Fruit fly (Drosophila melanogaster) whole organism, embryonic: ENCODE results near the gene CG2182.

Experiments used
- B-H1 ChIP-seq: fragments of 200-800 bp; sonication (Bioruptor generic); IDR thresholded peaks from 3 replicates; pipeline ENCODE4 v1.3.6; 2022; ENCODE audit warnings: missing biosample characterization, missing genetic modification characterization
- CG10321 ChIP-seq: fragments of 200-800 bp; sonication (Bioruptor generic); IDR thresholded peaks from 2 replicates; pipeline ENCODE4 v1.3.6; 2022; ENCODE audit warnings: missing biosample characterization, missing genetic modification characterization
- CG10959 ChIP-seq: fragments of 200-800 bp; sonication (Bioruptor generic); IDR thresholded peaks from 2 replicates; pipeline ENCODE4 v1.3.6; 2022; ENCODE audit warnings: missing biosample characterization, missing genetic modification characterization
- CG10979 ChIP-seq: fragments of 200-800 bp; sonication (Bioruptor generic); optimal IDR thresholded peaks from 2 replicates; lab custom pipeline; 2018; ENCODE audit warnings: missing biosample characterization, mild to moderate bottlenecking, missing genetic modification characterization, moderate library complexity
- CG12299 ChIP-seq: fragments of 200-800 bp; sonication (Bioruptor generic); optimal IDR thresholded peaks from 2 replicates; lab custom pipeline; 2018; ENCODE audit warnings: missing biosample characterization, mild to moderate bottlenecking, missing genetic modification characterization
- CG13424 ChIP-seq: fragments of 200-800 bp; sonication (Bioruptor generic); optimal IDR thresholded peaks from 2 replicates; lab custom pipeline; 2019; ENCODE audit warnings: missing biosample characterization, mild to moderate bottlenecking, missing genetic modification characterization, moderate library complexity
- CG13624 ChIP-seq: fragments of 200-800 bp; sonication (Bioruptor generic); optimal IDR thresholded peaks from 2 replicates; lab custom pipeline; 2016; ENCODE audit warnings: missing biosample characterization, missing genetic modification characterization
- CG15073 ChIP-seq: fragments of 200-800 bp; sonication (Bioruptor generic); optimal IDR thresholded peaks from 2 replicates; lab custom pipeline; 2016; ENCODE audit warnings: missing biosample characterization, missing genetic modification characterization
- CG15479 ChIP-seq: fragments of 200-800 bp; sonication (Bioruptor generic); optimal IDR thresholded peaks from 3 replicates; lab custom pipeline; 2019; ENCODE audit warnings: missing biosample characterization, mild to moderate bottlenecking, missing genetic modification characterization, moderate library complexity
- CG2202 ChIP-seq: fragments of 200-800 bp; sonication (Bioruptor generic); optimal IDR thresholded peaks from 2 replicates; lab custom pipeline; 2018; ENCODE audit warnings: missing biosample characterization, mild to moderate bottlenecking, missing genetic modification characterization
- CG30403 ChIP-seq: fragments of 200-800 bp; sonication (Bioruptor generic); optimal IDR thresholded peaks from 3 replicates; lab custom pipeline; 2016; ENCODE audit warnings: missing biosample characterization, missing genetic modification characterization
- CG31365 ChIP-seq: fragments of 200-800 bp; sonication (Bioruptor generic); optimal IDR thresholded peaks from 2 replicates; lab custom pipeline; 2018; ENCODE audit warnings: missing biosample characterization, mild to moderate bottlenecking, missing genetic modification characterization
- CG3163 ChIP-seq: fragments of 200-800 bp; sonication (Bioruptor generic); optimal IDR thresholded peaks from 3 replicates; lab custom pipeline; 2016; ENCODE audit warnings: missing biosample characterization, missing genetic modification characterization
- CG32772 ChIP-seq: fragments of 200-800 bp; sonication (Bioruptor generic); IDR thresholded peaks from 2 replicates; pipeline ENCODE4 v1.3.6; 2022; ENCODE audit warnings: missing biosample characterization, missing genetic modification characterization
- CG3407 ChIP-seq: fragments of 200-800 bp; sonication (Bioruptor generic); optimal IDR thresholded peaks from 2 replicates; lab custom pipeline; 2018; ENCODE audit warnings: missing biosample characterization, mild to moderate bottlenecking, missing genetic modification characterization
- CG3726 ChIP-seq: fragments of 200-800 bp; sonication (Bioruptor generic); IDR thresholded peaks from 3 replicates; pipeline ENCODE4, ENCODE4 v1.3.6; 2022; ENCODE audit warnings: missing biosample characterization, missing genetic modification characterization
- CG4854 ChIP-seq: fragments of 200-800 bp; sonication (Bioruptor generic); optimal IDR thresholded peaks from 2 replicates; lab custom pipeline; 2016; ENCODE audit warnings: missing biosample characterization, missing genetic modification characterization, inconsistent platforms
- CG6813 ChIP-seq: fragments of 200-800 bp; sonication (Bioruptor generic); optimal IDR thresholded peaks from 2 replicates; lab custom pipeline; 2017; ENCODE audit warnings: missing biosample characterization, missing genetic modification characterization, mild to moderate bottlenecking, moderate library complexity, missing genetic modification reagents
- CG7271 ChIP-seq: fragments of 200-800 bp; sonication (Bioruptor generic); optimal IDR thresholded peaks from 2 replicates; lab custom pipeline; 2018; ENCODE audit warnings: missing biosample characterization, mild to moderate bottlenecking, missing genetic modification characterization, moderate library complexity
- CG7357 ChIP-seq: fragments of 200-800 bp; sonication (Bioruptor generic); IDR thresholded peaks from 3 replicates; pipeline ENCODE4 v1.3.6; 2022; ENCODE audit warnings: missing biosample characterization, missing genetic modification characterization
- CG7372 ChIP-seq: fragments of 200-800 bp; sonication (Bioruptor generic); IDR thresholded peaks from 2 replicates; pipeline ENCODE4 v1.3.6; 2022; ENCODE audit warnings: missing biosample characterization, missing genetic modification characterization
- CG8089 ChIP-seq: fragments of 200-800 bp; sonication (Bioruptor generic); optimal IDR thresholded peaks from 3 replicates; lab custom pipeline; 2016; ENCODE audit warnings: missing biosample characterization, missing genetic modification characterization
- CG9932 ChIP-seq: fragments of 200-800 bp; sonication (Bioruptor generic); IDR thresholded peaks from 2 replicates; pipeline ENCODE4 v1.3.6; 2022; ENCODE audit warnings: missing biosample characterization, missing genetic modification characterization
- CTCF ChIP-seq: fragments of 200-800 bp; sonication (Bioruptor generic); optimal IDR thresholded peaks from 2 replicates; lab custom pipeline; 2017; ENCODE audit warnings: missing biosample characterization, mild to moderate bottlenecking, missing genetic modification characterization, moderate library complexity
- Doc2 ChIP-seq: fragments of 200-800 bp; sonication (Bioruptor generic); IDR thresholded peaks from 2 replicates; pipeline ENCODE4 v1.3.6; 2022; ENCODE audit warnings: missing biosample characterization, missing genetic modification characterization
- Dref ChIP-seq: fragments of 200-800 bp; sonication (Bioruptor generic); IDR thresholded peaks from 2 replicates; pipeline ENCODE4 v1.3.6; 2022; ENCODE audit warnings: missing biosample characterization, missing genetic modification characterization
- H2.0 ChIP-seq: fragments of 200-800 bp; sonication (Bioruptor generic); IDR thresholded peaks from 2 replicates; pipeline ENCODE4 v1.3.6; 2022; ENCODE audit warnings: missing biosample characterization, missing genetic modification characterization
- MBD-R2 ChIP-seq: fragments of 200-800 bp; sonication (Bioruptor generic); IDR thresholded peaks from 2 replicates; pipeline ENCODE4 v1.3.6; 2022; ENCODE audit warnings: missing biosample characterization, missing genetic modification characterization
- NC2α ChIP-seq: fragments of 200-800 bp; sonication (Bioruptor generic); optimal IDR thresholded peaks from 2 replicates; lab custom pipeline; 2016; ENCODE audit warnings: missing biosample characterization, missing genetic modification characterization
- NC2β ChIP-seq: fragments of 200-800 bp; sonication (Bioruptor generic); optimal IDR thresholded peaks from 2 replicates; lab custom pipeline; 2016; ENCODE audit warnings: missing biosample characterization, missing genetic modification characterization
- PHDP ChIP-seq: fragments of 200-800 bp; sonication (Bioruptor generic); optimal IDR thresholded peaks from 3 replicates; lab custom pipeline; 2018; ENCODE audit warnings: missing biosample characterization, mild to moderate bottlenecking, missing genetic modification characterization, moderate library complexity
- Ptx1 ChIP-seq: fragments of 200-800 bp; sonication (Bioruptor generic); IDR thresholded peaks from 2 replicates; pipeline ENCODE4 v1.3.6; 2022; ENCODE audit warnings: missing biosample characterization, missing genetic modification characterization
- Sin3A ChIP-seq: fragments of >200 bp; optimal IDR thresholded peaks from 2 replicates; lab custom pipeline; 2018
- Stat92E ChIP-seq, 3 experiments: fragments of >200 bp in 2 of 3; fragments of 200-800 bp in 1 of 3; sonication (Bioruptor generic) in 1 of 3; optimal IDR thresholded peaks; 2 replicates each; lab custom pipeline; 2017 to 2019; ENCODE audit warnings: missing biosample characterization in 3 of 3, missing genetic modification characterization in 3 of 3, mild to moderate bottlenecking in 1 of 3, moderate library complexity in 1 of 3
- Xrp1 ChIP-seq: fragments of 200-800 bp; sonication (Bioruptor generic); IDR thresholded peaks from 2 replicates; pipeline ENCODE4 v1.3.6; 2022; ENCODE audit warnings: missing biosample characterization, missing genetic modification characterization
- YL-1 ChIP-seq: fragments of 200-800 bp; sonication (Bioruptor generic); optimal IDR thresholded peaks from 3 replicates; lab custom pipeline; 2017; ENCODE audit warnings: missing biosample characterization, mild to moderate bottlenecking, missing genetic modification characterization
- al ChIP-seq: fragments of 200-800 bp; sonication (Bioruptor generic); IDR thresholded peaks from 2 replicates; pipeline ENCODE4 v1.3.6; 2022; ENCODE audit warnings: missing biosample characterization, missing genetic modification characterization
- ase ChIP-seq: fragments of 200-800 bp; sonication (Bioruptor generic); IDR thresholded peaks from 3 replicates; pipeline ENCODE4 v1.3.6; 2022; ENCODE audit warnings: missing biosample characterization, missing genetic modification characterization
- croc ChIP-seq: fragments of 200-800 bp; sonication (Bioruptor generic); conservative IDR thresholded peaks from 3 replicates; pipeline ENCODE4 v1.3.6; 2022; ENCODE audit warnings: missing biosample characterization, missing genetic modification characterization
- en ChIP-seq: fragments of 200-800 bp; sonication (Bioruptor generic); optimal IDR thresholded peaks from 2 replicates; lab custom pipeline; 2016; ENCODE audit warnings: missing biosample characterization, missing genetic modification characterization
- fd96Cb ChIP-seq: fragments of 200-800 bp; sonication (Bioruptor generic); optimal IDR thresholded peaks from 2 replicates; lab custom pipeline; 2018; ENCODE audit warnings: missing biosample characterization, mild to moderate bottlenecking, missing genetic modification characterization, moderate library complexity
- inv ChIP-seq: fragments of 200-800 bp; sonication (Bioruptor generic); IDR thresholded peaks from 2 replicates; pipeline ENCODE4 v1.3.6; 2022; ENCODE audit warnings: missing biosample characterization, missing genetic modification characterization; ENCODE audit not compliant: partially characterized antibody
- kah ChIP-seq: fragments of 200-800 bp; sonication (Bioruptor generic); optimal IDR thresholded peaks from 2 replicates; lab custom pipeline; 2018; ENCODE audit warnings: missing biosample characterization, mild to moderate bottlenecking, missing genetic modification characterization
- lmd ChIP-seq: fragments of 200-800 bp; sonication (Bioruptor generic); IDR thresholded peaks from 2 replicates; pipeline ENCODE4 v1.3.6; 2022; ENCODE audit warnings: missing biosample characterization, missing genetic modification characterization
- lola ChIP-seq, 3 experiments: fragments of >200 bp in 2 of 3; fragments of 200-800 bp in 1 of 3; sonication (Bioruptor generic) in 1 of 3; optimal IDR thresholded peaks; 2 replicates each; lab custom pipeline; 2017 to 2019; ENCODE audit warnings: missing biosample characterization in 3 of 3, missing genetic modification characterization in 3 of 3, mild to moderate bottlenecking in 1 of 3, moderate library complexity in 1 of 3
- org-1 ChIP-seq: fragments of 200-800 bp; sonication (Bioruptor generic); optimal IDR thresholded peaks from 2 replicates; lab custom pipeline; 2017; ENCODE audit warnings: missing biosample characterization, missing genetic modification characterization
- pros ChIP-seq: fragments of 200-800 bp; sonication (Bioruptor generic); optimal IDR thresholded peaks from 3 replicates; lab custom pipeline; 2019; ENCODE audit warnings: missing biosample characterization, mild to moderate bottlenecking, missing genetic modification characterization, moderate library complexity
- psq ChIP-seq: fragments of 200-800 bp; sonication (Bioruptor generic); optimal IDR thresholded peaks from 2 replicates; lab custom pipeline; 2017; ENCODE audit warnings: missing biosample characterization, missing genetic modification characterization
- ttk ChIP-seq: fragments of 200-800 bp; sonication (Bioruptor generic); IDR thresholded peaks from 2 replicates; pipeline ENCODE4 v2.1.2; 2022; ENCODE audit warnings: missing biosample characterization, missing genetic modification characterization
- wdn ChIP-seq: fragments of 200-800 bp; sonication (Bioruptor generic); IDR thresholded peaks from 2 replicates; pipeline ENCODE4 v1.3.6; 2022; ENCODE audit warnings: missing biosample characterization, missing genetic modification characterization
- zfh1 ChIP-seq: fragments of 200-800 bp; sonication (Bioruptor generic); IDR thresholded peaks from 3 replicates; pipeline ENCODE4 v1.3.6; 2022; ENCODE audit warnings: missing biosample characterization, missing genetic modification characterization

CG2182 gene

dm6 chr3R:5685269-5686048 is 25.7 kb upstream of the CG2182 start, which contains the start of the genes Rab23 and plx (continued):
- TF ChIP-seq lmd (GFP tag; lab: Robert Waterston, UW) (no peak; the same call in 1 of the 2 replicates), CG15073 (GFP tag; lab: Kevin White, UChicago) (no peak), B-H1 (GFP tag; lab: Robert Waterston, UW) (no peak), CTCF (peak; percentile 8), CG15479 (GFP tag; lab: Kevin White, UChicago) (no peak), CG9932 (GFP tag; lab: Robert Waterston, UW) (peak; percentile 34), CG31365 (tag; lab: Kevin White, UChicago) (no peak), CG7357 (GFP tag; lab: Robert Waterston, UW) (peak; percentile 71), fd96Cb (tag; lab: Kevin White, UChicago) (no peak), YL-1 (GFP tag; lab: Kevin White, UChicago) (peak; percentile 5), CG8089 (GFP tag; lab: Kevin White, UChicago) (no peak), CG4854 (GFP tag; lab: Kevin White, UChicago) (no peak), H2.0 (GFP tag; lab: Robert Waterston, UW) (no peak), CG3726 (no peak), CG10959 (GFP tag; lab: Robert Waterston, UW) (no peak), CG3163 (no peak), NC2α (no peak), Dref (peak; percentile 46), ase (GFP tag; lab: Robert Waterston, UW) (no peak), psq (GFP tag; lab: Kevin White, UChicago) (no peak), CG12299 (tag; lab: Kevin White, UChicago) (peak; percentile 18), CG7271 (tag; lab: Kevin White, UChicago) (no peak), al (GFP tag; lab: Robert Waterston, UW) (no peak), Doc2 (GFP tag; lab: Robert Waterston, UW) (no peak), NC2β (no peak), inv (GFP tag; lab: Robert Waterston, UW) (no peak), en (GFP tag; lab: Kevin White, UChicago) (no peak), PHDP (tag; lab: Kevin White, UChicago) (no peak), CG32772 (no peak), CG6813 (no peak), CG30403 (GFP tag; lab: Kevin White, UChicago) (no peak), pros (GFP tag; lab: Kevin White, UChicago) (no peak), CG13424 (tag; lab: Kevin White, UChicago) (no peak), Stat92E (GFP tag; optimal IDR thresholded peaks at IDR 0.05; lab: Kevin White, UChicago) (no peak), CG2202 (tag; lab: Kevin White, UChicago) (no peak), zfh1 (GFP tag; lab: Robert Waterston, UW) (no peak; the same call in 2 of the 3 replicates), Sin3A (lab: Kevin White, UChicago) (peak; percentile 94), CG10979 (tag; lab: Kevin White, UChicago) (no peak), Xrp1 (GFP tag; lab: Robert Waterston, UW) (no peak), MBD-R2 (peak; percentile 78), org-1 (GFP tag; lab: Kevin White, UChicago) (no peak), croc (GFP tag; lab: Robert Waterston, UW) (no peak), ttk (GFP tag; lab: Robert Waterston, UW) (no peak), CG13624 (peak; percentile 11), wdn (no peak), CG7372 (GFP tag; lab: Robert Waterston, UW) (no peak), lola (GFP tag; optimal IDR thresholded peaks at IDR 0.05; lab: Kevin White, UChicago) (no peak), CG10321 (GFP tag; lab: Robert Waterston, UW) (no peak), Ptx1 (GFP tag; lab: Robert Waterston, UW) (peak; percentile 26; the same call in 1 of the 2 replicates), CG3407 (no peak), kah (peak; percentile 54)
